Fruit fly (Drosophila melanogaster) whole organism, embryonic: Measurements from ENCODE around the gene Atox1.

Experiments used
- B-H1 ChIP-seq: fragments of 200-800 bp; sonication (Bioruptor generic); IDR thresholded peaks from 3 replicates; pipeline ENCODE4 v1.3.6; 2022; ENCODE audit warnings: missing biosample characterization, missing genetic modification characterization
- CG10543 ChIP-seq: fragments of 200-800 bp; sonication (Bioruptor generic); optimal IDR thresholded peaks from 3 replicates; lab custom pipeline; 2017; ENCODE audit warnings: missing biosample characterization, mild to moderate bottlenecking, missing genetic modification characterization, moderate library complexity
- CG10654 ChIP-seq: fragments of 200-800 bp; sonication (Bioruptor generic); optimal IDR thresholded peaks from 2 replicates; lab custom pipeline; 2016; ENCODE audit warnings: missing biosample characterization, missing genetic modification characterization
- CG12299 ChIP-seq: fragments of 200-800 bp; sonication (Bioruptor generic); optimal IDR thresholded peaks from 2 replicates; lab custom pipeline; 2018; ENCODE audit warnings: missing biosample characterization, mild to moderate bottlenecking, missing genetic modification characterization
- CG13894 ChIP-seq: fragments of 200-800 bp; sonication (Bioruptor generic); optimal IDR thresholded peaks from 3 replicates; lab custom pipeline; 2018; ENCODE audit warnings: missing biosample characterization, mild to moderate bottlenecking, missing genetic modification characterization, moderate library complexity
- CG17361 ChIP-seq: fragments of 200-800 bp; sonication (Bioruptor generic); IDR thresholded peaks from 3 replicates; pipeline ENCODE4 v1.3.6; 2022; ENCODE audit warnings: missing biosample characterization, missing genetic modification characterization
- CG31365 ChIP-seq: fragments of 200-800 bp; sonication (Bioruptor generic); optimal IDR thresholded peaks from 2 replicates; lab custom pipeline; 2018; ENCODE audit warnings: missing biosample characterization, mild to moderate bottlenecking, missing genetic modification characterization
- CG3163 ChIP-seq: fragments of 200-800 bp; sonication (Bioruptor generic); optimal IDR thresholded peaks from 3 replicates; lab custom pipeline; 2016; ENCODE audit warnings: missing biosample characterization, missing genetic modification characterization
- CG43689 ChIP-seq: fragments of 200-800 bp; sonication (Bioruptor generic); IDR thresholded peaks from 2 replicates; pipeline ENCODE4 v1.3.6; 2022; ENCODE audit warnings: missing biosample characterization, missing genetic modification characterization
- CG6654 ChIP-seq: fragments of 200-800 bp; sonication (Bioruptor generic); optimal IDR thresholded peaks from 2 replicates; lab custom pipeline; 2017; ENCODE audit warnings: missing biosample characterization, mild to moderate bottlenecking, missing genetic modification characterization
- CG6791 ChIP-seq: fragments of 200-800 bp; sonication (Bioruptor generic); IDR thresholded peaks from 3 replicates; pipeline ENCODE4 v1.3.6; 2022; ENCODE audit warnings: missing biosample characterization, missing genetic modification characterization; ENCODE audit not compliant: partially characterized antibody
- CG8281 ChIP-seq: fragments of 200-800 bp; sonication (Bioruptor generic); optimal IDR thresholded peaks from 2 replicates; lab custom pipeline; 2018; ENCODE audit warnings: missing biosample characterization, mild to moderate bottlenecking, missing genetic modification characterization, moderate library complexity
- H2.0 ChIP-seq: fragments of 200-800 bp; sonication (Bioruptor generic); IDR thresholded peaks from 2 replicates; pipeline ENCODE4 v1.3.6; 2022; ENCODE audit warnings: missing biosample characterization, missing genetic modification characterization
- HLH54F ChIP-seq: fragments of 200-800 bp; sonication (Bioruptor generic); optimal IDR thresholded peaks from 3 replicates; lab custom pipeline; 2016; ENCODE audit warnings: missing biosample characterization, missing genetic modification characterization
- Hey ChIP-seq: fragments of 200-800 bp; sonication (Bioruptor generic); optimal IDR thresholded peaks from 3 replicates; lab custom pipeline; 2018; ENCODE audit warnings: missing biosample characterization, mild to moderate bottlenecking, missing genetic modification characterization
- Hmx ChIP-seq: fragments of 200-800 bp; sonication (Bioruptor generic); optimal IDR thresholded peaks from 2 replicates; lab custom pipeline; 2016; ENCODE audit warnings: missing biosample characterization, missing genetic modification characterization
- Hr39 ChIP-seq: fragments of >200 bp; optimal IDR thresholded peaks from 2 replicates; lab custom pipeline; 2017
- Lhr ChIP-seq: fragments of 200-800 bp; sonication (Bioruptor generic); optimal IDR thresholded peaks from 3 replicates; lab custom pipeline; 2017; ENCODE audit warnings: mild to moderate bottlenecking, missing biosample characterization, missing genetic modification reagents, missing genetic modification characterization
- MTF-1 ChIP-seq: fragments of 200-800 bp; sonication (Bioruptor generic); optimal IDR thresholded peaks from 2 replicates; lab custom pipeline; 2018; ENCODE audit warnings: missing biosample characterization, mild to moderate bottlenecking, missing genetic modification characterization, borderline replicate concordance
- Max ChIP-seq: fragments of 200-800 bp; sonication (Bioruptor generic); optimal IDR thresholded peaks from 2 replicates; lab custom pipeline; 2016; ENCODE audit warnings: missing biosample characterization, mild to moderate bottlenecking, missing genetic modification characterization
- Med ChIP-seq: fragments of 200-800 bp; sonication (Bioruptor generic); peaks from one replicate; lab custom pipeline; 2016; ENCODE audit warnings: missing biosample characterization, missing genetic modification characterization, mild to moderate bottlenecking, inconsistent platforms, moderate library complexity
- NC2β ChIP-seq: fragments of 200-800 bp; sonication (Bioruptor generic); optimal IDR thresholded peaks from 2 replicates; lab custom pipeline; 2016; ENCODE audit warnings: missing biosample characterization, missing genetic modification characterization
- Nf-YA ChIP-seq: fragments of 200-800 bp; sonication (Bioruptor generic); IDR thresholded peaks from 2 replicates; pipeline ENCODE4 v1.3.6; 2022; ENCODE audit warnings: missing biosample characterization, missing genetic modification characterization
- Nf-YC ChIP-seq: fragments of 200-800 bp; optimal IDR thresholded peaks from 3 replicates; lab custom pipeline; 2019; ENCODE audit warnings: missing biosample characterization, mild to moderate bottlenecking, missing genetic modification characterization, moderate library complexity
- Vsx1 ChIP-seq: fragments of 200-800 bp; sonication (Bioruptor generic); optimal IDR thresholded peaks from 2 replicates; lab custom pipeline; 2017; ENCODE audit warnings: missing biosample characterization, mild to moderate bottlenecking, missing genetic modification characterization, missing genetic modification reagents
- Xrp1 ChIP-seq: fragments of 200-800 bp; sonication (Bioruptor generic); IDR thresholded peaks from 2 replicates; pipeline ENCODE4 v1.3.6; 2022; ENCODE audit warnings: missing biosample characterization, missing genetic modification characterization
- abd-A ChIP-seq: fragments of 200-800 bp; sonication (Bioruptor generic); optimal IDR thresholded peaks from 3 replicates; lab custom pipeline; 2019; ENCODE audit warnings: missing biosample characterization, mild to moderate bottlenecking, missing genetic modification characterization, moderate library complexity
- bbx ChIP-seq: fragments of 200-800 bp; sonication (Bioruptor generic); IDR thresholded peaks from 2 replicates; pipeline ENCODE4 v1.3.6; 2022; ENCODE audit warnings: missing biosample characterization, missing genetic modification characterization; ENCODE audit not compliant: partially characterized antibody
- danr ChIP-seq: fragments of 200-800 bp; sonication (Bioruptor generic); IDR thresholded peaks from 2 replicates; pipeline ENCODE4 v1.3.6; 2022; ENCODE audit warnings: missing biosample characterization, missing genetic modification characterization
- dati ChIP-seq: fragments of 200-800 bp; sonication (Bioruptor generic); IDR thresholded peaks from 2 replicates; pipeline ENCODE4 v1.3.6; 2022; ENCODE audit warnings: missing biosample characterization, missing genetic modification characterization
- dm ChIP-seq: fragments of 200-800 bp; sonication (Bioruptor generic); optimal IDR thresholded peaks from 3 replicates; lab custom pipeline; 2016; ENCODE audit warnings: missing biosample characterization, missing genetic modification characterization
- dpn ChIP-seq, 2 experiments: fragments of 200-800 bp; sonication (Bioruptor generic); optimal IDR thresholded peaks; 3 replicates each; lab custom pipeline; 2016; ENCODE audit warnings: missing biosample characterization in 2 of 2, missing genetic modification characterization in 2 of 2
- exex ChIP-seq: fragments of 200-800 bp; sonication (Bioruptor generic); optimal IDR thresholded peaks from 4 replicates; lab custom pipeline; 2018; ENCODE audit warnings: missing biosample characterization, mild to moderate bottlenecking, missing genetic modification characterization, moderate library complexity
- grau ChIP-seq: fragments of 200-800 bp; optimal IDR thresholded peaks from 3 replicates; lab custom pipeline; 2019; ENCODE audit warnings: missing biosample characterization, mild to moderate bottlenecking, missing genetic modification characterization, moderate library complexity
- h ChIP-seq: fragments of >200 bp; optimal IDR thresholded peaks from 2 replicates; lab custom pipeline; 2017
- hth ChIP-seq: fragments of >200 bp; optimal IDR thresholded peaks from 2 replicates; lab custom pipeline; 2017; ENCODE audit warnings: inconsistent platforms
- jumu ChIP-seq: fragments of 200-800 bp; sonication (Bioruptor generic); optimal IDR thresholded peaks from 3 replicates; lab custom pipeline; 2016; ENCODE audit warnings: missing biosample characterization, missing genetic modification characterization
- ken ChIP-seq: fragments of 200-800 bp; sonication (Bioruptor generic); IDR thresholded peaks from 3 replicates; pipeline ENCODE4 v1.3.6; 2022; ENCODE audit warnings: missing biosample characterization, missing genetic modification characterization
- kni ChIP-seq: fragments of 200-800 bp; sonication (Bioruptor generic); optimal IDR thresholded peaks from 3 replicates; lab custom pipeline; 2017; ENCODE audit warnings: mild to moderate bottlenecking, missing biosample characterization, missing genetic modification reagents, missing genetic modification characterization
- luna ChIP-seq: fragments of 200-800 bp; sonication (Bioruptor generic); optimal IDR thresholded peaks from 2 replicates; lab custom pipeline; 2016; ENCODE audit warnings: missing biosample characterization, missing genetic modification characterization
- mam ChIP-seq: fragments of 200-800 bp; sonication (Bioruptor generic); optimal IDR thresholded peaks from 3 replicates; lab custom pipeline; 2016; ENCODE audit warnings: missing biosample characterization, missing genetic modification characterization
- mirr ChIP-seq: fragments of 200-800 bp; sonication (Bioruptor generic); optimal IDR thresholded peaks from 3 replicates; lab custom pipeline; 2018; ENCODE audit warnings: missing biosample characterization, mild to moderate bottlenecking, missing genetic modification characterization
- run ChIP-seq: fragments of 200-800 bp; sonication (Bioruptor generic); optimal IDR thresholded peaks from 3 replicates; lab custom pipeline; 2018; ENCODE audit warnings: missing biosample characterization, mild to moderate bottlenecking, missing genetic modification characterization
- sc ChIP-seq, 3 experiments: fragments of >200 bp in 2 of 3; fragments of 200-800 bp in 1 of 3; sonication (Bioruptor generic) in 1 of 3; optimal IDR thresholded peaks; 2 replicates in 2 of 3; 3 replicates in 1 of 3; lab custom pipeline; 2017; ENCODE audit warnings: mild to moderate bottlenecking in 1 of 3, missing biosample characterization in 1 of 3, missing genetic modification characterization in 1 of 3, missing genetic modification reagents in 1 of 3
- scrt ChIP-seq: fragments of 200-800 bp; sonication (Bioruptor generic); optimal IDR thresholded peaks from 2 replicates; lab custom pipeline; 2018; ENCODE audit warnings: missing biosample characterization, mild to moderate bottlenecking, missing genetic modification characterization, moderate library complexity
- sens ChIP-seq: fragments of 200-800 bp; sonication (Bioruptor generic); peaks from one replicate; lab custom pipeline; 2016; ENCODE audit warnings: missing biosample characterization, missing genetic modification characterization
- seq ChIP-seq: fragments of 200-800 bp; sonication (Bioruptor generic); IDR thresholded peaks from 2 replicates; pipeline ENCODE4 v1.3.6; 2022; ENCODE audit warnings: missing biosample characterization, missing genetic modification characterization
- slbo ChIP-seq: fragments of 200-800 bp; sonication (Bioruptor generic); IDR thresholded peaks from 2 replicates; pipeline ENCODE4 v1.3.6; 2022; ENCODE audit warnings: missing biosample characterization, missing genetic modification characterization
- sug ChIP-seq: fragments of 200-800 bp; optimal IDR thresholded peaks from 2 replicates; lab custom pipeline; 2019; ENCODE audit warnings: missing biosample characterization, mild to moderate bottlenecking, missing genetic modification characterization, moderate library complexity
- usp ChIP-seq: fragments of >200 bp; optimal IDR thresholded peaks from 2 replicates; lab custom pipeline; 2017; ENCODE audit warnings: missing biosample characterization, missing genetic modification characterization
- vfl ChIP-seq: fragments of 200-800 bp; sonication (Bioruptor generic); optimal IDR thresholded peaks from 2 replicates; lab custom pipeline; 2016; ENCODE audit warnings: missing biosample characterization, missing genetic modification characterization
- zfh1 ChIP-seq: fragments of 200-800 bp; sonication (Bioruptor generic); IDR thresholded peaks from 3 replicates; pipeline ENCODE4 v1.3.6; 2022; ENCODE audit warnings: missing biosample characterization, missing genetic modification characterization

Atox1 gene

dm6 chr3L:21604265-21604664, 36.5 kb upstream of the Atox1 start (continued):
- TF ChIP-seq zfh1 (GFP tag; lab: Robert Waterston, UW) (peak; percentile 49; the same call in 1 of the 3 replicates), dati (GFP tag; lab: Robert Waterston, UW) (no peak), CG12299 (tag; lab: Kevin White, UChicago) (no peak), CG6654 (GFP tag; lab: Kevin White, UChicago) (no peak), ken (GFP tag; lab: Robert Waterston, UW) (peak; percentile 66; the same call in 2 of the 3 replicates), CG10654 (peak; percentile 50), sens (GFP tag; lab: Kevin White, UChicago) (peak; percentile 83), Med (GFP tag; lab: Kevin White, UChicago) (peak; percentile 95), CG8281 (tag; lab: Kevin White, UChicago) (no peak), dpn (GFP tag; optimal IDR thresholded peaks at IDR 0.05; lab: Kevin White, UChicago) (peak; percentile 74 to 77), CG3163 (GFP tag; lab: Kevin White, UChicago) (peak; percentile 97), Hey (tag; lab: Kevin White, UChicago) (no peak), jumu (GFP tag; lab: Kevin White, UChicago) (peak; percentile 51), scrt (GFP tag; lab: Kevin White, UChicago) (no peak), hth (lab: Kevin White, UChicago) (no peak), Hr39 (lab: Kevin White, UChicago) (no peak), seq (GFP tag; lab: Robert Waterston, UW) (no peak), CG31365 (peak; percentile 40), slbo (peak; percentile 86), mam (peak; percentile 63), vfl (GFP tag; lab: Kevin White, UChicago) (peak; percentile 14), B-H1 (GFP tag; lab: Robert Waterston, UW) (no peak), sug (tag; lab: Kevin White, UChicago) (no peak), run (tag; lab: Kevin White, UChicago) (no peak), luna (GFP tag; lab: Kevin White, UChicago) (peak; percentile 60), H2.0 (0 out of 2 replicates have a peak, but pooled peaks have one; percentile 26), Hmx (no peak), HLH54F (peak; percentile 50), NC2β (GFP tag; lab: Kevin White, UChicago) (peak; percentile 68), h (lab: Kevin White, UChicago) (no peak), bbx (GFP tag; lab: Robert Waterston, UW) (peak; percentile 59), CG43689 (GFP tag; lab: Robert Waterston, UW) (no peak), exex (no peak), kni (GFP tag; lab: Kevin White, UChicago) (no peak), Lhr (GFP tag; lab: Kevin White, UChicago) (peak; percentile 87), CG13894 (tag; lab: Kevin White, UChicago) (peak; percentile 15), CG10543 (GFP tag; lab: Kevin White, UChicago) (no peak), sc (optimal IDR thresholded peaks at IDR 0.05; lab: Kevin White, UChicago) (no peak), sc (GFP tag; optimal IDR thresholded peaks at IDR 0.05; lab: Kevin White, UChicago) (no peak), danr (GFP tag; lab: Robert Waterston, UW) (peak; percentile 15; the same call in 1 of the 2 replicates), mirr (no peak), CG6791 (GFP tag; lab: Robert Waterston, UW) (peak; percentile 77), dm (GFP tag; lab: Kevin White, UChicago) (peak; percentile 31), usp (GFP tag; lab: Kevin White, UChicago) (no peak), Nf-YA (GFP tag; lab: Robert Waterston, UW) (no peak), Xrp1 (peak; percentile 37; the same call in 1 of the 2 replicates), Nf-YC (peak; percentile 63), CG17361 (GFP tag; lab: Robert Waterston, UW) (no peak; the same call in 2 of the 3 replicates), Max (GFP tag; lab: Kevin White, UChicago) (peak; percentile 16), Vsx1 (GFP tag; lab: Kevin White, UChicago) (no peak), grau (tag; lab: Kevin White, UChicago) (no peak), abd-A (tag; lab: Kevin White, UChicago) (no peak), MTF-1 (GFP tag; lab: Kevin White, UChicago) (peak; percentile 7)
